Fruit fly (Drosophila melanogaster) Kc167 (cell line): ENCODE data around the gene CG10353.

Experiments
- Myc ChIP-seq: fragments of >200 bp; optimal IDR thresholded peaks from 2 replicates; lab custom pipeline; 2017; ENCODE audit warnings: missing external identifiers
- Sin3A ChIP-seq: fragments of >200 bp; optimal IDR thresholded peaks from 2 replicates; lab custom pipeline; 2018; ENCODE audit warnings: missing external identifiers
- h ChIP-seq: fragments of >200 bp; optimal IDR thresholded peaks from 3 replicates; lab custom pipeline; 2018; ENCODE audit warnings: missing external identifiers
- psq ChIP-seq: fragments of >200 bp; optimal IDR thresholded peaks from 2 replicates; lab custom pipeline; 2017; ENCODE audit warnings: missing external identifiers
- ttk ChIP-seq: sonication (Bioruptor generic); optimal IDR thresholded peaks from 2 replicates; lab custom pipeline; 2017; ENCODE audit warnings: missing external identifiers

- TF ChIP-seq h (lab: Kevin White, UChicago) = no peak
- no peak for TF ChIP-seq ttk (lab: Kevin White, UChicago)
- no peak for TF ChIP-seq Sin3A (lab: Kevin White, UChicago)
- TF ChIP-seq Myc (lab: Kevin White, UChicago) = no peak
- no peak for TF ChIP-seq psq
Observed at dm6 chrX:11849267-11849666, 37.7 kb downstream of the CG10353 start.
